Fruit fly (Drosophila melanogaster) whole organism, embryonic: Measurements from ENCODE around the gene CG13047.

Experiments used
- Abd-B ChIP-seq: fragments of 200-800 bp; sonication (Bioruptor generic); optimal IDR thresholded peaks from 2 replicates; lab custom pipeline; 2018; ENCODE audit warnings: missing biosample characterization, mild to moderate bottlenecking, missing genetic modification characterization, moderate library complexity
- CG14860 ChIP-seq: fragments of 200-800 bp; sonication (Bioruptor generic); IDR thresholded peaks from 3 replicates; pipeline ENCODE4 v1.3.6; 2022; ENCODE audit warnings: missing biosample characterization, missing genetic modification characterization; ENCODE audit not compliant: partially characterized antibody
- CG15073 ChIP-seq: fragments of 200-800 bp; sonication (Bioruptor generic); optimal IDR thresholded peaks from 2 replicates; lab custom pipeline; 2016; ENCODE audit warnings: missing biosample characterization, missing genetic modification characterization
- CG2120 ChIP-seq: fragments of 200-800 bp; sonication (Bioruptor generic); optimal IDR thresholded peaks from 3 replicates; lab custom pipeline; 2016; ENCODE audit warnings: missing biosample characterization, missing genetic modification characterization
- CG33213 ChIP-seq: fragments of 200-800 bp; sonication (Bioruptor generic); optimal IDR thresholded peaks from 3 replicates; lab custom pipeline; 2016; ENCODE audit warnings: missing biosample characterization, missing genetic modification characterization
- CG4730 ChIP-seq: fragments of 200-800 bp; sonication (Bioruptor generic); IDR thresholded peaks from 2 replicates; pipeline ENCODE4 v1.3.6; 2022; ENCODE audit warnings: missing biosample characterization, missing genetic modification characterization
- Chrac-16 ChIP-seq: fragments of 200-800 bp; sonication (Bioruptor generic); optimal IDR thresholded peaks from 3 replicates; lab custom pipeline; 2016; ENCODE audit warnings: missing biosample characterization, missing genetic modification characterization
- NC2β ChIP-seq: fragments of 200-800 bp; sonication (Bioruptor generic); optimal IDR thresholded peaks from 2 replicates; lab custom pipeline; 2016; ENCODE audit warnings: missing biosample characterization, missing genetic modification characterization
- NK7.1 ChIP-seq: fragments of 200-800 bp; sonication (Bioruptor generic); optimal IDR thresholded peaks from 3 replicates; lab custom pipeline; 2016; ENCODE audit warnings: missing biosample characterization, missing genetic modification characterization
- lola ChIP-seq, 3 experiments: fragments of >200 bp in 2 of 3; fragments of 200-800 bp in 1 of 3; sonication (Bioruptor generic) in 1 of 3; optimal IDR thresholded peaks; 2 replicates each; lab custom pipeline; 2017 to 2019; ENCODE audit warnings: missing biosample characterization in 3 of 3, missing genetic modification characterization in 3 of 3, mild to moderate bottlenecking in 1 of 3, moderate library complexity in 1 of 3
- wek ChIP-seq: fragments of 200-800 bp; sonication (Bioruptor generic); optimal IDR thresholded peaks from 3 replicates; lab custom pipeline; 2018; ENCODE audit warnings: missing biosample characterization, mild to moderate bottlenecking, missing genetic modification characterization, moderate library complexity

DNA sequence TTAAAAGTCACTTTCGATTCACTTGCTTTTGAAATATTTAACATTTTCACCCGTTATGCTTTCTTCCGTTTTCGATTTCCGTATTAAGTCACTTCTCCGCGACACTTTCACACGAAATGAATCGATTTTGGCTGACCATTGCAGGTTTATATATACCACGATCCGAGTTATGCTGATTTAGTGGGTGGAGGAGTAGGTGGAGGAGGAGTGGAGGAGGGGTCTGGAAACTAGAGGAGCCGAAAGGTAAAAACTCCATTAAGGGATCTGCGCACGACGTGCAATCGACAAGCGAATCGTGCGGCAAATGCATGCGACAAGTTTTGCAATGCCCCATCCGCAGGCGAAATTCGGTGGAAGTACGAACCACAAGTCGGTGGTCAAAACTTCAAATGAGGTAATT lies 5.7 kb upstream of the CG13047 start, which contains the start of gene CG13045:
- TF ChIP-seq lola (GFP tag; optimal IDR thresholded peaks at IDR 0.05; lab: Kevin White, UChicago) = no peak
- TF ChIP-seq wek (GFP tag; lab: Kevin White, UChicago) = no peak
- no peak for TF ChIP-seq CG4730 (GFP tag; lab: Robert Waterston, UW)
- TF ChIP-seq Abd-B (GFP tag; lab: Kevin White, UChicago) = no peak
- no peak for TF ChIP-seq CG15073 (GFP tag; lab: Kevin White, UChicago)
- no peak for TF ChIP-seq CG14860 (GFP tag; lab: Robert Waterston, UW)
- TF ChIP-seq NK7.1 (GFP tag; lab: Kevin White, UChicago) = no peak
- TF ChIP-seq Chrac-16 (GFP tag; lab: Kevin White, UChicago) = no peak
- TF ChIP-seq CG33213 (GFP tag; lab: Kevin White, UChicago) = no peak
- no peak for TF ChIP-seq NC2β (GFP tag; lab: Kevin White, UChicago)
- no peak for TF ChIP-seq CG2120
